Fruit fly (Drosophila melanogaster): ENCODE results near the gene Diap1.

Diap1 gene

dm6 chr3L:16046387-16047066, 4.3 kb downstream of the Diap1 start (continued):
- TF ChIP-seq D (optimal IDR thresholded peaks at IDR 0.05) (no peak), D (GFP tag; optimal IDR thresholded peaks at IDR 0.05) (no peak), hth (optimal IDR thresholded peaks at IDR 0.05) (no peak), HLH4C (GFP tag; IDR thresholded peaks at IDR 0.05; ENCODE audit: partially characterized antibody) (no peak), CG7963 (GFP tag; IDR thresholded peaks at IDR 0.05; ENCODE audit: partially characterized antibody) (no peak), Mes4 (GFP tag; optimal IDR thresholded peaks at IDR 0.05) (peak; percentile 44), tgo (GFP tag; IDR thresholded peaks at IDR 0.05) (peak; percentile 15; the same call in 1 of the 3 replicates), dati (GFP tag; IDR thresholded peaks at IDR 0.05) (no peak), CG4328 (GFP tag; optimal IDR thresholded peaks at IDR 0.05) (peak; percentile 8), sob (GFP tag; IDR thresholded peaks at IDR 0.05) (peak; percentile 67; the same call in 1 of the 2 replicates), pum (GFP tag; optimal IDR thresholded peaks at IDR 0.05) (no peak), Vsx1 (GFP tag; optimal IDR thresholded peaks at IDR 0.05) (no peak), NC2β (GFP tag; optimal IDR thresholded peaks at IDR 0.05) (peak; percentile 14), Hr3 (GFP tag; optimal IDR thresholded peaks at IDR 0.05) (no peak), tap (tag; optimal IDR thresholded peaks at IDR 0.05) (peak; percentile 52), CG1603 (tag; optimal IDR thresholded peaks at IDR 0.05) (peak; percentile 19), cwo (GFP tag; optimal IDR thresholded peaks at IDR 0.05) (peak; percentile 15), schlank (tag; optimal IDR thresholded peaks at IDR 0.05) (peak; percentile 5), CG12071 (GFP tag; optimal IDR thresholded peaks at IDR 0.05) (peak; percentile 14), CG30020 (tag; optimal IDR thresholded peaks at IDR 0.05) (no peak), CG17361 (GFP tag; IDR thresholded peaks at IDR 0.05) (peak; percentile 0; the same call in 1 of the 3 replicates), CG12299 (tag; optimal IDR thresholded peaks at IDR 0.05) (peak; percentile 47), Dbx (GFP tag; IDR thresholded peaks at IDR 0.05) (peak; percentile 23; the same call in 2 of the 3 replicates), CG16863 (GFP tag; optimal IDR thresholded peaks at IDR 0.05) (no peak), Tbp (GFP tag; optimal IDR thresholded peaks at IDR 0.05) (no peak), CG31365 (tag; optimal IDR thresholded peaks at IDR 0.05) (peak; percentile 36), grau (tag; optimal IDR thresholded peaks at IDR 0.05) (peak; percentile 16), CG7372 (GFP tag; IDR thresholded peaks at IDR 0.05) (no peak), Camta (GFP tag; optimal IDR thresholded peaks at IDR 0.05) (no peak), HmgZ (tag; optimal IDR thresholded peaks at IDR 0.05) (peak; percentile 78), rib (GFP tag; IDR thresholded peaks at IDR 0.05) (peak; percentile 66), CG42726 (GFP tag; IDR thresholded peaks at IDR 0.05; ENCODE audit: partially characterized antibody) (peak; percentile 26; the same call in 1 of the 2 replicates), Fer1 (GFP tag; optimal IDR thresholded peaks at IDR 0.05) (peak; percentile 21), ssp (GFP tag; IDR thresholded peaks at IDR 0.05) (no peak), mam (GFP tag; optimal IDR thresholded peaks at IDR 0.05) (no peak), CG6854 (GFP tag; optimal IDR thresholded peaks at IDR 0.05) (peak; percentile 43), Dek (tag; optimal IDR thresholded peaks at IDR 0.05) (peak; percentile 14), NfI (GFP tag; optimal IDR thresholded peaks at IDR 0.05) (peak; percentile 17), gsb (GFP tag; IDR thresholded peaks at IDR 0.05) (no peak), da (GFP tag; optimal IDR thresholded peaks at IDR 0.05) (no peak), HHEX (GFP tag; optimal IDR thresholded peaks at IDR 0.05) (peak; percentile 7), lilli (GFP tag; optimal IDR thresholded peaks at IDR 0.05) (peak; percentile 25), CG10431 (GFP tag; optimal IDR thresholded peaks at IDR 0.05) (peak; percentile 47), gsb-n (tag; optimal IDR thresholded peaks at IDR 0.05) (peak; percentile 47), CG13296 (GFP tag; optimal IDR thresholded peaks at IDR 0.05) (peak; percentile 23)
